Fruit fly (Drosophila melanogaster): ENCODE data around the gene CG15812.
A peak's percentile ranks its signal among the peaks of the same experiment; 100 is the strongest.

Gene CG15812

DNA sequence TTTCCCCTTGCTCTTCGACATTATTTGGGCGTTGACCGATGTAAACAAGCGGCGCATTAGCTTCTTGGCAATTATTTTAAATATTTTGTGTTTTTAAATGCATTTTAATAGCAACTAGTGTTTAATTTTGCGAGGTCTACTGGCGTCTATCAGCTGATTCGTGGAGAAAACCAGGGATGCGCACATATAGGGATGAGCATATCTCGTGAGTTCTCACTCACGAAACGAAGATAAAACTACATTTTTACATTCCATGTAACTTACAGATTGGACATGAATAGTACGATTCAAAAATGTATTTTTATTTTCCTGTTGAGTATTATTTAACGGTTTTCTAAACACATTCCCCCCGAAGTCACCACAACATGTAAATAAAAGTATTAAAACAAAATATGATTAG lies 37.7 kb downstream of the CG15812 start, which contains the start of gene CG14966 (continued):
- TF ChIP-seq cato (GFP tag; optimal IDR thresholded peaks at IDR 0.05; ENCODE audit: borderline replicate concordance): no peak
- no peak for TF ChIP-seq dan (GFP tag; IDR thresholded peaks at IDR 0.05)
- TF ChIP-seq phol (tag; optimal IDR thresholded peaks at IDR 0.05): peak; percentile 35
- TF ChIP-seq CG10543 (GFP tag; optimal IDR thresholded peaks at IDR 0.05): peak; percentile 13
- no peak for TF ChIP-seq jing (GFP tag; optimal IDR thresholded peaks at IDR 0.05)
- no peak for TF ChIP-seq CG11093 (GFP tag; IDR thresholded peaks at IDR 0.05)
- TF ChIP-seq CG15601 (tag; optimal IDR thresholded peaks at IDR 0.05): no peak
- peak; percentile 19 for TF ChIP-seq ind (GFP tag; optimal IDR thresholded peaks at IDR 0.05)
- TF ChIP-seq CG18262 (tag; optimal IDR thresholded peaks at IDR 0.05): peak; percentile 7
- TF ChIP-seq CG12744 (GFP tag; optimal IDR thresholded peaks at IDR 0.05): no peak
- TF ChIP-seq CG15479 (GFP tag; optimal IDR thresholded peaks at IDR 0.05): no peak
- no peak for TF ChIP-seq fd3F (GFP tag; optimal IDR thresholded peaks at IDR 0.05)
- TF ChIP-seq YL-1 (GFP tag; optimal IDR thresholded peaks at IDR 0.05): peak; percentile 79
- no peak for TF ChIP-seq fd96Cb (tag; optimal IDR thresholded peaks at IDR 0.05)
- no peak for TF ChIP-seq aop (GFP tag; IDR thresholded peaks at IDR 0.05)
- peak; percentile 96 for TF ChIP-seq Bgb (GFP tag; IDR thresholded peaks at IDR 0.05; ENCODE audit: partially characterized antibody)
- no peak for TF ChIP-seq MTF-1 (GFP tag; optimal IDR thresholded peaks at IDR 0.05; ENCODE audit: borderline replicate concordance)
- TF ChIP-seq CG10654 (GFP tag; optimal IDR thresholded peaks at IDR 0.05): no peak
- TF ChIP-seq CG6654 (GFP tag; optimal IDR thresholded peaks at IDR 0.05): no peak
- no peak for TF ChIP-seq Taf1 (GFP tag; IDR thresholded peaks at IDR 0.05)
- peak; percentile 89 for TF ChIP-seq CG10431 (GFP tag; optimal IDR thresholded peaks at IDR 0.05)
- no peak for TF ChIP-seq CG8359 (GFP tag; optimal IDR thresholded peaks at IDR 0.05; ENCODE audit: borderline replicate concordance)
- TF ChIP-seq schlank (tag; optimal IDR thresholded peaks at IDR 0.05): no peak
- TF ChIP-seq Nf-YB (GFP tag; optimal IDR thresholded peaks at IDR 0.05): no peak
- no peak for TF ChIP-seq gcm (GFP tag; optimal IDR thresholded peaks at IDR 0.05)
- TF ChIP-seq H2.0 (GFP tag; IDR thresholded peaks at IDR 0.05): 0 out of 2 replicates have a peak, but pooled peaks have one; percentile 6
- no peak for TF ChIP-seq Fer3 (tag; optimal IDR thresholded peaks at IDR 0.05)
- no peak for TF ChIP-seq lmd (GFP tag; IDR thresholded peaks at IDR 0.05)
- TF ChIP-seq CG14014 (GFP tag; IDR thresholded peaks at IDR 0.05): peak; percentile 57; the same call in 1 of the 2 replicates
- no peak for TF ChIP-seq CG11247 (GFP tag; IDR thresholded peaks at IDR 0.05)
- peak; percentile 89 for TF ChIP-seq Med (GFP tag)
- peak; percentile 85 for TF ChIP-seq row (GFP tag; IDR thresholded peaks at IDR 0.05)
- peak; percentile 91 for TF ChIP-seq CG16813 (GFP tag; IDR thresholded peaks at IDR 0.05; ENCODE audit: partially characterized antibody)
- TF ChIP-seq Hsf (GFP tag; optimal IDR thresholded peaks at IDR 0.05): peak; percentile 15
- peak; percentile 97 for TF ChIP-seq CG7928 (GFP tag; optimal IDR thresholded peaks at IDR 0.05)
- TF ChIP-seq Lhr (GFP tag; optimal IDR thresholded peaks at IDR 0.05): no peak
- peak; percentile 66 for TF ChIP-seq CG1603 (tag; optimal IDR thresholded peaks at IDR 0.05)
- no peak for TF ChIP-seq pita (GFP tag; optimal IDR thresholded peaks at IDR 0.05)
- TF ChIP-seq CG16815 (GFP tag; optimal IDR thresholded peaks at IDR 0.05): no peak
- no peak for TF ChIP-seq Oaz (GFP tag; IDR thresholded peaks at IDR 0.05)
- peak; percentile 24 for TF ChIP-seq Sin3A (optimal IDR thresholded peaks at IDR 0.05)
- TF ChIP-seq CG13624 (GFP tag; optimal IDR thresholded peaks at IDR 0.05): peak; percentile 54
- TF ChIP-seq Spps (tag; optimal IDR thresholded peaks at IDR 0.05): no peak
- TF ChIP-seq chinmo (GFP tag; IDR thresholded peaks at IDR 0.05; ENCODE audit: partially characterized antibody): peak; percentile 53; the same call in 1 of the 4 replicates
- TF ChIP-seq CG3163 (GFP tag; optimal IDR thresholded peaks at IDR 0.05): no peak
- TF ChIP-seq ab (GFP tag; optimal IDR thresholded peaks at IDR 0.05): no peak
- no peak for TF ChIP-seq Abd-B (GFP tag; optimal IDR thresholded peaks at IDR 0.05)
- TF ChIP-seq CG30020 (tag; optimal IDR thresholded peaks at IDR 0.05): peak; percentile 42
- no peak for TF ChIP-seq CG5245 (GFP tag; optimal IDR thresholded peaks at IDR 0.05)
- TF ChIP-seq pzg (GFP tag; optimal IDR thresholded peaks at IDR 0.05): peak; percentile 89
- no peak for TF ChIP-seq esg (GFP tag; conservative IDR thresholded peaks at IDR 0.05)
